Worm (Caenorhabditis elegans) whole organism, L2 larva: ENCODE data around the gene F19G12.4.

Experiments
- ama-1 ChIP-seq: fragments of 150-350 bp; optimal IDR thresholded peaks from 2 replicates; lab custom pipeline; 2018; ENCODE audit warnings: inconsistent platforms
- mdl-1 ChIP-seq, 2 experiments: fragments of 150-350 bp in 1 of 2; sonication (generic microtip) in 1 of 2; optimal IDR thresholded peaks; 2 replicates each; lab custom pipeline; 2017; ENCODE audit warnings: missing biosample characterization in 2 of 2, missing genetic modification characterization in 2 of 2
- sem-4 ChIP-seq: fragments of 150-350 bp; optimal IDR thresholded peaks from 2 replicates; lab custom pipeline; 2014; ENCODE audit warnings: missing biosample characterization, missing genetic modification reagents, missing genetic modification characterization

DNA sequence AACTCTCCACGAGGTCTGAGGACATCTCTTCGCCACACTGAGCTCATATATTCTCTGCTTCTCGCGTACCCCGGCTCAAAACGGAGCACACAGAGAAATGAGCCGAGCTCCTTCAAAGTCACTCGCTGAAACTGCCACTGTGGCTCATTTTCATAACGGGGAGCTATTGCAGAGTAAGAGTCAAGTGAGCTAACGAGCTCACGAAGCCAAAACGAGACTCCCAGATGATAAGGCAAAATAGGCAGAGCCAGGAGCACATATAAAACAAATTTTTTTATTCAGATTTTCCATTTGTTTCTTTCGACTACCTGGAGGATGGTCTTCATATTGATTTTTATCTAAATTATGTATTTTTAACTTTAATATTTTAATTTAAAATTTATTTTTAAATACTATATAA, 7.4 kb downstream of the F19G12.4 start, which contains the start of gene F19G12.3:
- TF ChIP-seq sem-4: no peak
- TF ChIP-seq ama-1 (lab: Kevin White, UChicago): no peak
- no peak for TF ChIP-seq mdl-1 (tag; optimal IDR thresholded peaks at IDR 0.05; lab: Kevin White, UChicago)
